Fruit fly (Drosophila melanogaster) whole organism, adult: Measurements from ENCODE around the gene SH3PX1.

ENCODE experiments used
- CG7101 ChIP-seq: fragments of 200-800 bp; sonication (Bioruptor generic); optimal IDR thresholded peaks from 2 replicates; lab custom pipeline; 2018; ENCODE audit warnings: missing biosample characterization, mild to moderate bottlenecking, missing genetic modification characterization, moderate library complexity
- Crg-1 ChIP-seq: fragments of 200-800 bp; sonication (Bioruptor generic); optimal IDR thresholded peaks from 2 replicates; lab custom pipeline; 2016; ENCODE audit warnings: missing biosample characterization, missing genetic modification characterization
- Mnt ChIP-seq: fragments of 200-800 bp; sonication (Bioruptor generic); optimal IDR thresholded peaks from 2 replicates; lab custom pipeline; 2016; ENCODE audit warnings: missing biosample characterization, mild to moderate bottlenecking, missing genetic modification characterization
- kay ChIP-seq: fragments of 200-800 bp; sonication (Bioruptor generic); peaks from one replicate; lab custom pipeline; 2016; ENCODE audit warnings: missing biosample characterization, missing genetic modification characterization, borderline replicate concordance

- TF ChIP-seq CG7101 (no peak), Crg-1 (GFP tag; lab: Kevin White, UChicago) (no peak), kay (no peak), Mnt (GFP tag; lab: Kevin White, UChicago) (peak; percentile 8)
Observed at dm6 chr3L:9691476-9691826, 22.2 kb downstream of the SH3PX1 start.
